Worm (Caenorhabditis elegans) whole organism, L1 larva: ENCODE measurements around the gene osgn-1.

Experiments
- ceh-82 ChIP-seq, 3 experiments: fragments of 150-350 bp in 1 of 3; sonication (generic microtip) in 2 of 3; optimal IDR thresholded peaks; 2 replicates each; lab custom pipeline; 2014 to 2017; ENCODE audit warnings: missing biosample characterization in 3 of 3, missing genetic modification characterization in 3 of 3
- lsy-2 ChIP-seq, 2 experiments: fragments of 150-350 bp; optimal IDR thresholded peaks; 2 replicates each; lab custom pipeline; 2014; ENCODE audit warnings: missing biosample characterization in 2 of 2, missing genetic modification characterization in 2 of 2
- nhr-11 ChIP-seq: fragments of 150-350 bp; optimal IDR thresholded peaks from 2 replicates; lab custom pipeline; 2014; ENCODE audit warnings: missing biosample characterization, missing genetic modification characterization
- nhr-85 ChIP-seq: sonication (generic microtip); peaks from one replicate; lab custom pipeline; 2016; ENCODE audit warnings: missing genetic modification characterization, inconsistent platforms, missing compliant biosample characterization
- unc-130 ChIP-seq: fragments of 150-350 bp; optimal IDR thresholded peaks from 2 replicates; lab custom pipeline; 2017; ENCODE audit warnings: missing biosample characterization, missing genetic modification characterization, inconsistent platforms
- unc-62 ChIP-seq: fragments of 150-350 bp; optimal IDR thresholded peaks from 2 replicates; lab custom pipeline; 2014; ENCODE audit warnings: missing biosample characterization, missing genetic modification reagents, missing genetic modification characterization

DNA sequence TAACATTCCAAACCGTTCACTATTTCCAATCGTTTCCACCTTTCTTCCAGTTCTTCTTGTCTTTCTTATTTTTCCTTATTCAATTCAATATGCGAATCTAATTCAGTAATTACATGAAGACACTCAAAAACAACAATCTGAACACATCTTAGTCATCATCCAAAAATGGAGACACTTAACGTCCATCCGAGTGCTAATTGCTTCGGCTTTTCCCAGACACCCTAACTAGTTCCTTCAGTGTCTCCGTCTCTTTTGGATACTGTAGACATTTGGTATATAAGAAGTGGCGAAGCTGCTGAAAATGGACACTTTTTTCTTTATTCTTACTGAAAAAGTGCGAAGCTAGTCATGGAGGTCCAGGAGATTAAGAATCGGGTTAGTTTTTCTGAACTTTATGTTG lies 55.8 kb downstream of the osgn-1 start, which contains the start of gene col-33:
- TF ChIP-seq unc-130 (tag; lab: Kevin White, UChicago) (no peak), unc-62 (GFP tag; lab: Kevin White, UChicago) (no peak), ceh-82 (tag; optimal IDR thresholded peaks at IDR 0.05; lab: Kevin White, UChicago) (no peak), nhr-11 (tag; lab: Kevin White, UChicago) (no peak), nhr-85 (tag; lab: Kevin White, UChicago) (no peak), lsy-2 (tag; optimal IDR thresholded peaks at IDR 0.05; lab: Kevin White, UChicago) (no peak)
